Fruit fly (Drosophila melanogaster) whole organism, wandering third instar larva: ENCODE data around the gene gdl.

Source experiments
- CG32264 ChIP-seq: fragments of 200-800 bp; sonication (Bioruptor generic); optimal IDR thresholded peaks from 2 replicates; lab custom pipeline; 2016; ENCODE audit warnings: missing biosample characterization, missing genetic modification characterization
- CG9705 ChIP-seq: fragments of 200-800 bp; sonication (Bioruptor generic); optimal IDR thresholded peaks from 2 replicates; lab custom pipeline; 2018; ENCODE audit warnings: missing biosample characterization, mild to moderate bottlenecking, missing genetic modification characterization
- Dfd ChIP-seq: fragments of >200 bp; optimal IDR thresholded peaks from 2 replicates; lab custom pipeline; 2017; ENCODE audit warnings: missing biosample characterization, missing genetic modification characterization
- N ChIP-seq: fragments of >200 bp; optimal IDR thresholded peaks from 2 replicates; lab custom pipeline; 2018; ENCODE audit warnings: missing biosample characterization, missing external identifiers, missing genetic modification characterization
- br ChIP-seq: fragments of 200-800 bp; sonication (Bioruptor generic); optimal IDR thresholded peaks from 2 replicates; lab custom pipeline; 2016; ENCODE audit warnings: missing biosample characterization, missing genetic modification characterization
- brk ChIP-seq: fragments of 200-800 bp; sonication (Bioruptor generic); optimal IDR thresholded peaks from 2 replicates; lab custom pipeline; 2016; ENCODE audit warnings: missing biosample characterization, mild to moderate bottlenecking, missing genetic modification characterization
- dmrt93B ChIP-seq: fragments of 200-800 bp; sonication (Bioruptor generic); optimal IDR thresholded peaks from 2 replicates; lab custom pipeline; 2018; ENCODE audit warnings: missing biosample characterization, mild to moderate bottlenecking, missing genetic modification characterization
- foxo ChIP-seq, 2 experiments: fragments of 200-800 bp; sonication (Bioruptor generic); optimal IDR thresholded peaks; 2 replicates in 1 of 2; 3 replicates in 1 of 2; lab custom pipeline; 2016 to 2017; ENCODE audit warnings: missing biosample characterization in 2 of 2, missing genetic modification characterization in 2 of 2
- pan ChIP-seq: fragments of >200 bp; optimal IDR thresholded peaks from 2 replicates; lab custom pipeline; 2017

DNA sequence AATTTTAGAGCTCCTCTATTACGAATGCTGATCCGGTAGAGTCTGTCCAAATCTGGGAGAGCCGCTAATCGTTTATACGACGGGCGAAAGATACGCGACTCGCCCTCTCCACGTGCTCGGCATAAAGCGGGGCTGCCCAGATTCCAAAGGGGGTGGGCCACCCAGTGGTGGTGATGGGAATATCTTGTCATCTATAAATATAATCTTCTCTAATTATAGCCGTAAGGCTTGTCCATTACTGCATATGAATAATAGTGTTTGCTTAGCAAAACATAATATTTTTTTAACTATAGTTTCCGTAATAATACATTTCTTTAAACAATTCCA is 7.6 kb upstream of the gdl start:
- TF ChIP-seq dmrt93B = no peak
- TF ChIP-seq foxo (GFP tag; optimal IDR thresholded peaks at IDR 0.05; lab: Kevin White, UChicago) = no peak
- TF ChIP-seq pan = no peak
- TF ChIP-seq CG32264 (GFP tag; lab: Kevin White, UChicago) = no peak
- TF ChIP-seq Dfd (GFP tag; lab: Kevin White, UChicago) = no peak
- no peak for TF ChIP-seq N (GFP tag; lab: Kevin White, UChicago)
- TF ChIP-seq br (GFP tag; lab: Kevin White, UChicago) = no peak
- TF ChIP-seq CG9705 (GFP tag; lab: Kevin White, UChicago) = no peak
- TF ChIP-seq brk = no peak
